Worm (Caenorhabditis elegans) whole organism, midembryonic: ENCODE data around the gene nono-1.

ENCODE experiments used
- cog-1 ChIP-seq: sonication (generic microtip); optimal IDR thresholded peaks from 2 replicates; lab custom pipeline; 2016; ENCODE audit warnings: missing genetic modification characterization, missing compliant biosample characterization
- med-1 ChIP-seq: sonication (generic microtip); optimal IDR thresholded peaks from 2 replicates; lab custom pipeline; 2017; ENCODE audit warnings: missing genetic modification characterization, mild to moderate bottlenecking, missing compliant biosample characterization, antibody characterized with exemption, missing genetic modification reagents; ENCODE audit not compliant: insufficient read depth
- ztf-23 ChIP-seq: fragments of 200-800 bp; sonication (Bioruptor generic); IDR thresholded peaks from 2 replicates; pipeline ENCODE4 v1.3.6; 2022; ENCODE audit warnings: missing genetic modification reagents, missing genetic modification characterization, missing compliant biosample characterization

ce11 chrIII:5958172-5958886 lies at the start of gene nono-1, which contains the start of gene nop-1:
- TF ChIP-seq cog-1 (no peak), med-1 (no peak), ztf-23 (GFP tag; lab: Robert Waterston, UW) (no peak)
